Fruit fly (Drosophila melanogaster) whole organism, adult: ENCODE results near the gene CG11899.

Experiments used
- CG12768 ChIP-seq: fragments of 200-800 bp; sonication (Bioruptor generic); optimal IDR thresholded peaks from 2 replicates; lab custom pipeline; 2017; ENCODE audit warnings: missing biosample characterization, missing genetic modification characterization, mild to moderate bottlenecking, moderate library complexity, missing genetic modification reagents
- CG5204 ChIP-seq: fragments of 200-800 bp; sonication (Bioruptor generic); optimal IDR thresholded peaks from 2 replicates; lab custom pipeline; 2016; ENCODE audit warnings: missing biosample characterization, missing genetic modification characterization
- CG7101 ChIP-seq: fragments of 200-800 bp; sonication (Bioruptor generic); optimal IDR thresholded peaks from 2 replicates; lab custom pipeline; 2018; ENCODE audit warnings: missing biosample characterization, mild to moderate bottlenecking, missing genetic modification characterization, moderate library complexity
- bab1 ChIP-seq: fragments of 200-800 bp; sonication (Bioruptor generic); optimal IDR thresholded peaks from 3 replicates; lab custom pipeline; 2019; ENCODE audit warnings: missing biosample characterization, mild to moderate bottlenecking, missing genetic modification characterization, moderate library complexity
- kay ChIP-seq: fragments of 200-800 bp; sonication (Bioruptor generic); peaks from one replicate; lab custom pipeline; 2016; ENCODE audit warnings: missing biosample characterization, missing genetic modification characterization, borderline replicate concordance
- ovo ChIP-seq: fragments of 200-800 bp; sonication (Bioruptor generic); optimal IDR thresholded peaks from 2 replicates; lab custom pipeline; 2016; ENCODE audit warnings: missing biosample characterization, missing genetic modification characterization

DNA sequence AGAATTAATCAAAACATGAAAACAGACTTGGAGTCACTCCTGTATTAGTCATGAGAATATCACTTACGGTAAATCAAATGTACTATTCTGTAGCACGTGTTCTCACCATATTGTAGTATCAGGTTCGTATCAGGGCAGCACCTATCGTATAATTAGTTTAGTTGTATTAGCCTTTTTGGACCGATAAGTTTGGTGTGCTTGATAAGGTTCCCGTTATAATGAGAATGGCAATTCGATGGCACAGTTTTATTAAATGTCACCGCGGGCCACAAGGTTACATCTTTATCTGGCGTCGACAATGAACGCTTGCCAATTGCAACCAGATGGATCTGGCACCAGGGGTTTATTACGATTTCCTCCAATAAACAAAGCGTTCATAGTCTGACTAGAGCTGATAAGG, 41.5 kb upstream of the CG11899 start:
- TF ChIP-seq CG7101 (no peak), CG5204 (GFP tag; lab: Kevin White, UChicago) (no peak), bab1 (GFP tag; lab: Kevin White, UChicago) (no peak), CG12768 (no peak), ovo (GFP tag; lab: Kevin White, UChicago) (no peak), kay (GFP tag; lab: Kevin White, UChicago) (no peak)
